Fruit fly (Drosophila melanogaster) S2 (cell line): ENCODE results near the gene CG14325.

Source experiments
- CG8478 ChIP-seq: fragments of >200 bp; optimal IDR thresholded peaks from 2 replicates; lab custom pipeline; 2018
- CTCF ChIP-seq, 2 experiments: fragments of >200 bp; optimal IDR thresholded peaks; 2 replicates each; lab custom pipeline; 2018

- TF ChIP-seq CTCF (optimal IDR thresholded peaks at IDR 0.05; lab: Kevin White, UChicago): no peak
- TF ChIP-seq CG8478 (lab: Kevin White, UChicago): no peak
These were observed 4.7 kb upstream of the CG14325 start, which contains the start of gene CG14323 for dm6 chr3R:17622062-17622766.
